Worm (Caenorhabditis elegans): ENCODE data around the gene hst-6.

- no peak for TF ChIP-seq rnt-1 (tag; optimal IDR thresholded peaks at IDR 0.05)
- no peak for TF ChIP-seq ama-1 (optimal IDR thresholded peaks at IDR 0.05)
- no peak for TF ChIP-seq tbx-2 (tag; optimal IDR thresholded peaks at IDR 0.05)
- no peak for TF ChIP-seq lin-39 (tag; optimal IDR thresholded peaks at IDR 0.05)
- no peak for TF ChIP-seq ceh-90 (tag; optimal IDR thresholded peaks at IDR 0.05)
- TF ChIP-seq nhr-237 (tag; optimal IDR thresholded peaks at IDR 0.05) = no peak
- TF ChIP-seq elt-3 (tag; optimal IDR thresholded peaks at IDR 0.05) = no peak
- TF ChIP-seq mdl-1 (tag; optimal IDR thresholded peaks at IDR 0.05) = no peak
- no peak for TF ChIP-seq ztf-11 (tag; optimal IDR thresholded peaks at IDR 0.05)
- no peak for TF ChIP-seq nhr-11 (tag; optimal IDR thresholded peaks at IDR 0.05)
- TF ChIP-seq grh-1 (GFP tag; IDR thresholded peaks at IDR 0.05) = no peak
Measured at ce11 chrX:5226265-5226664, 49.1 kb upstream of the hst-6 start, which contains the start of gene H28G03.3.

Measured in whole organism, L1 larva.